Worm (Caenorhabditis elegans) whole organism, L4 larva: ENCODE results near the gene F16G10.9.

ENCODE experiments used
- F44E2.7 ChIP-seq: fragments of 200-800 bp; sonication (Bioruptor generic); IDR thresholded peaks from 2 replicates; pipeline ENCODE4 v2.1.2; 2022; ENCODE audit warnings: missing genetic modification characterization, missing compliant biosample characterization
- F49E8.2 ChIP-seq: sonication (generic microtip); optimal IDR thresholded peaks from 2 replicates; lab custom pipeline; 2016; ENCODE audit warnings: missing compliant biosample characterization, mild to moderate bottlenecking, missing genetic modification characterization, borderline replicate concordance
- T20F7.1 ChIP-seq: fragments of 200-800 bp; sonication (Bioruptor generic); optimal IDR thresholded peaks from 2 replicates; lab custom pipeline; 2018; ENCODE audit warnings: mild to moderate bottlenecking, missing genetic modification characterization, missing compliant biosample characterization
- Y48G9A.11 ChIP-seq: fragments of 200-800 bp; sonication (Bioruptor generic); IDR thresholded peaks from 2 replicates; pipeline ENCODE4 v1.3.6; 2022; ENCODE audit warnings: missing genetic modification reagents, missing genetic modification characterization, missing compliant biosample characterization
- Y5F2A.4 ChIP-seq: fragments of 200-800 bp; sonication (Bioruptor generic); optimal IDR thresholded peaks from 2 replicates; lab custom pipeline; 2018; ENCODE audit warnings: mild to moderate bottlenecking, missing genetic modification characterization, missing compliant biosample characterization
- aha-1 ChIP-seq: fragments of 150-350 bp; peaks from one replicate; lab custom pipeline; 2014; ENCODE audit warnings: missing biosample characterization, missing genetic modification characterization
- ama-1 ChIP-seq: fragments of 150-350 bp; optimal IDR thresholded peaks from 2 replicates; lab custom pipeline; 2014; ENCODE audit warnings: inconsistent platforms, mixed read lengths
- attf-4 ChIP-seq: sonication (generic microtip); optimal IDR thresholded peaks from 3 replicates; lab custom pipeline; 2017; ENCODE audit warnings: missing biosample characterization, missing genetic modification characterization
- ceh-28 ChIP-seq: fragments of 150-350 bp; optimal IDR thresholded peaks from 2 replicates; lab custom pipeline; 2014; ENCODE audit warnings: missing biosample characterization, missing genetic modification reagents, missing genetic modification characterization
- ceh-62 ChIP-seq: sonication (generic microtip); optimal IDR thresholded peaks from 2 replicates; lab custom pipeline; 2017; ENCODE audit warnings: missing biosample characterization, missing genetic modification characterization
- dmd-6 ChIP-seq: fragments of 200-800 bp; sonication (Bioruptor generic); IDR thresholded peaks from 2 replicates; pipeline ENCODE4 v1.3.6; 2022; ENCODE audit warnings: missing genetic modification reagents, missing genetic modification characterization, missing compliant biosample characterization
- dmd-8 ChIP-seq: fragments of 200-800 bp; sonication (Bioruptor generic); IDR thresholded peaks from 2 replicates; pipeline ENCODE4 v1.3.6; 2022; ENCODE audit warnings: missing genetic modification characterization, missing compliant biosample characterization
- dve-1 ChIP-seq: sonication (generic microtip); optimal IDR thresholded peaks from 2 replicates; lab custom pipeline; 2017; ENCODE audit warnings: antibody characterized with exemption, mild to moderate bottlenecking, missing genetic modification characterization, missing compliant biosample characterization; ENCODE audit not compliant: insufficient read depth
- egl-27 ChIP-seq: sonication (generic microtip); optimal IDR thresholded peaks from 3 replicates; lab custom pipeline; 2017; ENCODE audit warnings: missing biosample characterization, missing genetic modification reagents, missing genetic modification characterization
- egl-43 ChIP-seq: fragments of 200-800 bp; sonication (Bioruptor generic); IDR thresholded peaks from 2 replicates; pipeline ENCODE4 v1.3.6; 2022; ENCODE audit warnings: missing genetic modification reagents, missing genetic modification characterization, missing compliant biosample characterization
- fkh-10 ChIP-seq: fragments of 150-350 bp; optimal IDR thresholded peaks from 2 replicates; lab custom pipeline; 2014; ENCODE audit warnings: missing biosample characterization, missing genetic modification reagents, missing genetic modification characterization
- fos-1 ChIP-seq: fragments of 150-350 bp; optimal IDR thresholded peaks from 2 replicates; lab custom pipeline; 2014; ENCODE audit warnings: missing biosample characterization, missing genetic modification characterization
- hif-1 ChIP-seq, 2 experiments: sonication (generic microtip); optimal IDR thresholded peaks; 2 replicates each; lab custom pipeline; 2016 to 2017; ENCODE audit warnings: missing compliant biosample characterization in 2 of 2, missing genetic modification characterization in 2 of 2, missing genetic modification reagents in 2 of 2, missing genotype in 2 of 2, mild to moderate bottlenecking in 1 of 2
- hlh-11 ChIP-seq: fragments of 200-800 bp; sonication (Bioruptor generic); optimal IDR thresholded peaks from 2 replicates; lab custom pipeline; 2018; ENCODE audit warnings: mild to moderate bottlenecking, missing genetic modification characterization, missing compliant biosample characterization
- jun-1 ChIP-seq: fragments of 150-350 bp; optimal IDR thresholded peaks from 2 replicates; lab custom pipeline; 2014; ENCODE audit warnings: missing biosample characterization, missing genetic modification reagents, missing genetic modification characterization
- lim-7 ChIP-seq: fragments of 200-800 bp; sonication (Bioruptor generic); IDR thresholded peaks from 2 replicates; pipeline ENCODE4 v1.3.6; 2022; ENCODE audit warnings: missing genetic modification characterization, missing compliant biosample characterization
- lin-1 ChIP-seq: fragments of 200-800 bp; sonication (Bioruptor generic); IDR thresholded peaks from 2 replicates; pipeline ENCODE4 v1.3.6; 2022; ENCODE audit warnings: missing genetic modification reagents, missing genetic modification characterization, missing compliant biosample characterization
- lin-38 ChIP-seq: fragments of 200-800 bp; sonication (Bioruptor generic); IDR thresholded peaks from 2 replicates; pipeline ENCODE4 v1.3.6; 2022; ENCODE audit warnings: missing genetic modification reagents, missing genetic modification characterization, missing compliant biosample characterization
- lir-3 ChIP-seq: sonication (generic microtip); optimal IDR thresholded peaks from 2 replicates; lab custom pipeline; 2016; ENCODE audit warnings: mild to moderate bottlenecking, missing genetic modification characterization, missing compliant biosample characterization
- mdl-1 ChIP-seq, 2 experiments: fragments of 150-350 bp in 1 of 2; sonication (generic microtip) in 1 of 2; optimal IDR thresholded peaks; 2 replicates each; lab custom pipeline; 2014 to 2017; ENCODE audit warnings: missing biosample characterization in 2 of 2, missing genetic modification characterization in 2 of 2
- mep-1 ChIP-seq: fragments of 150-350 bp; sonication (generic microtip); optimal IDR thresholded peaks from 3 replicates; lab custom pipeline; 2014; ENCODE audit warnings: missing biosample characterization, missing genetic modification characterization
- mes-2 ChIP-seq: sonication (generic microtip); optimal IDR thresholded peaks from 2 replicates; lab custom pipeline; 2016; ENCODE audit warnings: missing genotype, mild to moderate bottlenecking, missing genetic modification characterization, missing compliant biosample characterization; ENCODE audit not compliant: poor library complexity, severe bottlenecking
- nhr-111 ChIP-seq: fragments of 200-800 bp; sonication (Bioruptor generic); optimal IDR thresholded peaks from 2 replicates; lab custom pipeline; 2018; ENCODE audit warnings: mild to moderate bottlenecking, missing genetic modification characterization, missing compliant biosample characterization
- nhr-42 ChIP-seq: fragments of 200-800 bp; sonication (Bioruptor generic); IDR thresholded peaks from 2 replicates; pipeline ENCODE4 v1.3.6; 2022; ENCODE audit warnings: missing genetic modification characterization, missing compliant biosample characterization
- nhr-6 ChIP-seq: fragments of 150-350 bp; optimal IDR thresholded peaks from 2 replicates; lab custom pipeline; 2014; ENCODE audit warnings: missing biosample characterization, missing genetic modification characterization
- nhr-76 ChIP-seq: fragments of 150-350 bp; optimal IDR thresholded peaks from 2 replicates; lab custom pipeline; 2014; ENCODE audit warnings: missing biosample characterization, missing genetic modification characterization
- pha-4 ChIP-seq, 2 experiments: fragments of 150-350 bp in 1 of 2; fragments of 200-800 bp in 1 of 2; sonication (Bioruptor generic) in 1 of 2; IDR thresholded peaks in 1 of 2; optimal IDR thresholded peaks in 1 of 2; 2 replicates each; pipeline versions ENCODE4 v1.3.6 to Lab custom; 2014 to 2022; ENCODE audit warnings: missing genetic modification characterization in 2 of 2, missing genetic modification reagents in 2 of 2, missing biosample characterization in 1 of 2, missing compliant biosample characterization in 1 of 2
- sdz-12 ChIP-seq: fragments of 200-800 bp; sonication (Bioruptor generic); optimal IDR thresholded peaks from 2 replicates; lab custom pipeline; 2018; ENCODE audit warnings: mild to moderate bottlenecking, missing genetic modification characterization, missing compliant biosample characterization
- snpc-1.2 ChIP-seq: fragments of 200-800 bp; sonication (Bioruptor generic); IDR thresholded peaks from 2 replicates; pipeline ENCODE4 v1.3.6; 2022; ENCODE audit warnings: missing genetic modification reagents, missing genetic modification characterization, missing compliant biosample characterization
- unc-39 ChIP-seq: sonication (generic microtip); optimal IDR thresholded peaks from 2 replicates; lab custom pipeline; 2017; ENCODE audit warnings: missing biosample characterization, missing genetic modification characterization
- zfp-2 ChIP-seq: sonication (generic microtip); optimal IDR thresholded peaks from 2 replicates; lab custom pipeline; 2016; ENCODE audit warnings: mild to moderate bottlenecking, missing genetic modification characterization, missing compliant biosample characterization
- ztf-7 ChIP-seq: fragments of 150-350 bp; optimal IDR thresholded peaks from 2 replicates; lab custom pipeline; 2014; ENCODE audit warnings: missing biosample characterization, missing genetic modification characterization

F16G10.9 gene

DNA sequence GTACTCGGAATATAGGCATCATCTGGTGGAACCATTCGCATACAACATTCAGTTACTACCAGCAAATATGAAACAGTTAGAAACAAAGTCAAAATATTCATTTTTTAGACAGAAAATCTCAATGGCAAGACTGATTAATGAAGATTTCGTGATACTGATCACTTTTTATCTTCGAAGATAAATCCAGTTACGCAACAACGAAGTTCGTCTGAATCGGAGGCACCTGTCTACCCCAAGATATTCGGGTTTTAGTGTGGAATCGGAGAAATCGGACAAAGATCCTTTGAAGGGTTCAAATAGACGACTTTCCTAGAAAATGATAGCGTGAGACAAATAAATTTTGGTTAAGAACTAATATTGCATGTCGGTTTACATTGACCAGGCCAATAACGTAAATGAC is 10.5 kb upstream of the F16G10.9 start, which contains the start of gene F16G10.13:
TSS of gene F16G10.13 (minus strand) at position 101 of the 400 bp plus-strand sequence.
- TF ChIP-seq ztf-7 (tag; lab: Kevin White, UChicago): no peak
- TF ChIP-seq F49E8.2 (tag; lab: Kevin White, UChicago): no peak
- no peak for TF ChIP-seq dmd-6
- no peak for TF ChIP-seq ceh-28
- TF ChIP-seq hlh-11 (tag; lab: Kevin White, UChicago): no peak
- TF ChIP-seq fkh-10 (GFP tag; lab: Kevin White, UChicago): no peak
- TF ChIP-seq fos-1: no peak
- no peak for TF ChIP-seq mdl-1 (tag; optimal IDR thresholded peaks at IDR 0.05; lab: Kevin White, UChicago)
- no peak for TF ChIP-seq T20F7.1 (GFP tag; lab: Kevin White, UChicago)
- TF ChIP-seq egl-43 (GFP tag; lab: Robert Waterston, UW): no peak
- no peak for TF ChIP-seq ama-1 (lab: Kevin White, UChicago)
- no peak for TF ChIP-seq mep-1 (tag; lab: Kevin White, UChicago)
- TF ChIP-seq, all 104 proteins: peak for 0

DNA sequence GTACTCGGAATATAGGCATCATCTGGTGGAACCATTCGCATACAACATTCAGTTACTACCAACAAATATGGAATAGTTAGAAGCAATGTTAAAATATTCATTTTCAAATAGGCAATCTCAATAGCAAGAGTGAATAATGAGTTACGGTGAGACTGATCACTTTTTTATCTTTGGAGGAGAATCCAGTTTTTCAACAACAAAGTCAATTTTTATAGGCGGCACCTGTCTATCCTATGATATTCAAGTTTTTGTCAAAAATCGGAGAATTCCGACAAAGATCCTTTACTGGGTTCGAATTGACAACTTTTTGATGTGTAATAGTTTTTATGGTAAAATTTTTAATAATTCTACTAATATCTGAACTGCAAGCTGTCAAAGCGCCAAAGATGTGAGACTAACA is 8.4 kb upstream of the F16G10.9 start, which contains the start of gene F16G10.11:
TSS of gene F16G10.11 (minus strand) at position 101 of the 400 bp plus-strand sequence.
- TF ChIP-seq lim-7 (GFP tag; lab: Robert Waterston, UW) (no peak), jun-1 (no peak), egl-27 (tag; lab: Kevin White, UChicago) (no peak), egl-43 (GFP tag; lab: Robert Waterston, UW) (no peak), dmd-8 (GFP tag; lab: Robert Waterston, UW) (no peak), mdl-1 (tag; optimal IDR thresholded peaks at IDR 0.05; lab: Kevin White, UChicago) (no peak), ceh-62 (tag; lab: Kevin White, UChicago) (no peak), snpc-1.2 (GFP tag; lab: Robert Waterston, UW) (no peak), fos-1 (no peak), nhr-111 (GFP tag; lab: Kevin White, UChicago) (no peak), hif-1 (tag; optimal IDR thresholded peaks at IDR 0.05; lab: Kevin White, UChicago) (no peak), fkh-10 (GFP tag; lab: Kevin White, UChicago) (no peak), aha-1 (tag; lab: Kevin White, UChicago) (no peak)

DNA sequence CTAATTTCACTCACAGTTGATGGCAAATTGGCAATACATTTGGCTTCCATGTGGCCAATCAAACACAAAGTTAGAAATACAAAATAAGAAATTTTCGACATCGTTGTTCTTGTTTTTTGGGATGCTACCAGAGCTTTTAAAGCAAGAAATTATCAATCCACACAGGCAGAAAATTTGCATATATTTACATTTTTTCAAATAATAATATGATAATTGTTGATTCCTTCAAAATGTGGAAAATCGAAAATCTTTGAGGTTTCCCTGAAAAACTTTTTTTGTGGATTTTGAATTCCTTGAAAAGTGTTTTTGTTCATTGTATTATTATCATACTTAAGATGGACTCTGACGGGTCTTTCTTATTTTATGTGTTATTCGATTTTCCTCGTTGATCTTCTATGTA is 5.5 kb upstream of the F16G10.9 start, which contains the start of gene F16G10.10:
TSS of gene F16G10.10 (minus strand) at position 101 of the 400 bp plus-strand sequence.
- no peak for TF ChIP-seq lin-38 (GFP tag; lab: Robert Waterston, UW)
- TF ChIP-seq zfp-2 (tag; lab: Kevin White, UChicago): no peak
- TF ChIP-seq egl-27 (tag; lab: Kevin White, UChicago): no peak
- no peak for TF ChIP-seq Y5F2A.4
- no peak for TF ChIP-seq dve-1 (tag; lab: Kevin White, UChicago)
- no peak for TF ChIP-seq pha-4 (GFP tag; IDR thresholded peaks at IDR 0.05; lab: Robert Waterston, UW)
- TF ChIP-seq pha-4 (tag; optimal IDR thresholded peaks at IDR 0.05; lab: Kevin White, UChicago): no peak
- TF ChIP-seq nhr-42: no peak
- TF ChIP-seq fos-1: no peak
- TF ChIP-seq lir-3 (tag; lab: Kevin White, UChicago): no peak
- no peak for TF ChIP-seq F44E2.7 (GFP tag; lab: Robert Waterston, UW)
- TF ChIP-seq nhr-76: no peak
- TF ChIP-seq unc-39: no peak
- no peak for TF ChIP-seq attf-4 (tag; lab: Kevin White, UChicago)
- TF ChIP-seq hif-1 (tag; optimal IDR thresholded peaks at IDR 0.05; lab: Kevin White, UChicago): no peak
- TF ChIP-seq mes-2: no peak

DNA sequence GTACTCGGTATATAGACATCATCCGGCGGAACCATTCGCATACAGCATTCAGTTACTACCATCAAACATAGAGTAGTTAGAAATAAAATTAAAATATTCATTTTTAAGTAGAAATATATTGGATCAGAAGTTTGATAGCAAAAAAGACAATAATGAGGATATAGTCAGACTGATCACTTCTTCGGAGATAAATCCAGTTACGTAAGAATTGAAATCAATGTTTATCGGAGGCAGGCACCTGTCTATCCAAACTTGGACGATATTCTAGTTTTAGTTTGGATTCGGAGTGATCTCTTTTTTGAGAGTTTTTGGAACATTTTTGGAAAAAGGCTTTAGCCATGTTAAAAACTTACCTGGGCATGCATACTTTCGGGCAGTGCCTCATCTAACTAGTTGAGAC is 2.1 kb downstream of the F16G10.9 start, which contains the start of gene F16G10.8:
TSS of gene F16G10.8 (minus strand) at position 101 of the 400 bp plus-strand sequence.
- TF ChIP-seq lin-1 (GFP tag; lab: Robert Waterston, UW) (no peak), dve-1 (tag; lab: Kevin White, UChicago) (no peak), nhr-6 (tag; lab: Kevin White, UChicago) (no peak), Y48G9A.11 (no peak), sdz-12 (GFP tag; lab: Kevin White, UChicago) (no peak), dmd-8 (GFP tag; lab: Robert Waterston, UW) (no peak)
